Worm (Caenorhabditis elegans): ENCODE data around the gene F10D7.10.
A peak's percentile ranks its signal among the peaks of the same experiment; 100 is the strongest.

DNA sequence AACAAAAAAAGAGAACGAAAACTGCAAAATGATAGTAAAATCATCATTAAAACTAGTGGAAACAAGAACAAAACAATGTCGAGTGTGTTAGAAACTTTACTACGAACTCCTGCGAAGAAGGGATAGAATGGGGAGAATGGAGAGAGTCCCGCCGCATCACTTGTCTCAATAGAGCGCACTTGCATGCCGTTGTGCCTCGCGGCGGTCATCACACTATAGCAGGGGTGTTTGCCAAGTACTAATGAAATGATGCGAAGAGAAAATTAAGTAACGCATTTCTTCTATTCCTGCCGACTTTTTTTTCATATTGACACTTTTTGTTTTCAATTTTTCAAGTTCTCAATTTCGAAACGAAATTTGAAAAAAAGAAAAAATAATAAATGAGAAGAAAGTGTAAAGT lies 12.6 kb upstream of the F10D7.10 start:
- TF ChIP-seq nhr-43 (tag; optimal IDR thresholded peaks at IDR 0.05; ENCODE audit: poor library complexity, severe bottlenecking) (peak; percentile 44), egl-5 (tag; optimal IDR thresholded peaks at IDR 0.05) (peak; percentile 12)

Measured in whole organism, L3 larva.